Fruit fly (Drosophila melanogaster): ENCODE results near the gene CG7329.

- TF ChIP-seq D1 (tag; optimal IDR thresholded peaks at IDR 0.05) (no peak), CG32121 (GFP tag; IDR thresholded peaks at IDR 0.05) (no peak), CG17806 (tag; optimal IDR thresholded peaks at IDR 0.05) (no peak), gl (tag; optimal IDR thresholded peaks at IDR 0.05) (no peak), EcR (GFP tag; optimal IDR thresholded peaks at IDR 0.05) (no peak), CG9948 (tag; optimal IDR thresholded peaks at IDR 0.05) (no peak), Snoo (tag; optimal IDR thresholded peaks at IDR 0.05) (no peak), rn (GFP tag; IDR thresholded peaks at IDR 0.05) (no peak), CG15710 (tag; optimal IDR thresholded peaks at IDR 0.05) (no peak)
These were observed 29.5 kb downstream of the CG7329 start for dm6 chr2L:10608662-10609262.
